Worm (Caenorhabditis elegans) whole organism, mixed stage, embryonic: ENCODE data around the gene ins-5.

Source experiments
- lin-13 ChIP-seq: fragments of 150-350 bp; optimal IDR thresholded peaks from 2 replicates; lab custom pipeline; 2014; ENCODE audit warnings: missing biosample characterization, missing genetic modification characterization
- mab-5 ChIP-seq: fragments of 150-350 bp; optimal IDR thresholded peaks from 2 replicates; lab custom pipeline; 2014; ENCODE audit warnings: missing biosample characterization, missing genetic modification characterization
- nhr-2 ChIP-seq: fragments of 150-350 bp; optimal IDR thresholded peaks from 2 replicates; lab custom pipeline; 2014; ENCODE audit warnings: missing biosample characterization, missing genetic modification characterization
- nhr-237 ChIP-seq: fragments of 150-350 bp; optimal IDR thresholded peaks from 2 replicates; lab custom pipeline; 2014; ENCODE audit warnings: missing biosample characterization, missing genetic modification characterization
- nhr-28 ChIP-seq: fragments of 150-350 bp; optimal IDR thresholded peaks from 2 replicates; lab custom pipeline; 2014; ENCODE audit warnings: missing biosample characterization, missing genetic modification characterization
- nhr-76 ChIP-seq: sonication (generic microtip); optimal IDR thresholded peaks from 2 replicates; lab custom pipeline; 2017; ENCODE audit warnings: missing biosample characterization, missing genetic modification characterization
- sem-2 ChIP-seq: fragments of 200-800 bp; sonication (Bioruptor generic); optimal IDR thresholded peaks from 2 replicates; lab custom pipeline; 2018; ENCODE audit warnings: mild to moderate bottlenecking, missing genetic modification characterization, missing compliant biosample characterization
- snpc-4 ChIP-seq: fragments of 150-350 bp; optimal IDR thresholded peaks from 2 replicates; lab custom pipeline; 2014; ENCODE audit warnings: missing biosample characterization, missing genetic modification characterization
- tbx-8 ChIP-seq: fragments of 200-800 bp; sonication (Bioruptor generic); optimal IDR thresholded peaks from 2 replicates; lab custom pipeline; 2018; ENCODE audit warnings: mild to moderate bottlenecking, missing genetic modification characterization, moderate library complexity, missing compliant biosample characterization
- unc-62 ChIP-seq: fragments of 150-350 bp; optimal IDR thresholded peaks from 2 replicates; lab custom pipeline; 2014; ENCODE audit warnings: missing biosample characterization, missing genetic modification reagents, missing genetic modification characterization
- ztf-11 ChIP-seq: fragments of 150-350 bp; optimal IDR thresholded peaks from 2 replicates; lab custom pipeline; 2014; ENCODE audit warnings: missing biosample characterization, missing genetic modification characterization

ce11 chrII:5997257-5997656 lies at the start of gene ins-5:
- no peak for TF ChIP-seq nhr-76
- TF ChIP-seq mab-5 (tag; lab: Kevin White, UChicago): no peak
- no peak for TF ChIP-seq tbx-8 (GFP tag; lab: Kevin White, UChicago)
- no peak for TF ChIP-seq lin-13 (tag; lab: Kevin White, UChicago)
- TF ChIP-seq nhr-237 (tag; lab: Kevin White, UChicago): no peak
- TF ChIP-seq snpc-4 (tag; lab: Kevin White, UChicago): no peak
- no peak for TF ChIP-seq ztf-11 (tag; lab: Kevin White, UChicago)
- no peak for TF ChIP-seq nhr-28
- no peak for TF ChIP-seq unc-62 (GFP tag; lab: Kevin White, UChicago)
- TF ChIP-seq sem-2 (GFP tag; lab: Kevin White, UChicago): no peak
- no peak for TF ChIP-seq nhr-2 (tag; lab: Kevin White, UChicago)
